Fruit fly (Drosophila melanogaster) whole organism, adult: ENCODE measurements around the gene Arp5.

Experiments
- CG11617 ChIP-seq: fragments of 200-800 bp; sonication (Bioruptor generic); optimal IDR thresholded peaks from 2 replicates; lab custom pipeline; 2017; ENCODE audit warnings: mild to moderate bottlenecking, missing biosample characterization, missing genetic modification reagents, missing genetic modification characterization
- CG12768 ChIP-seq: fragments of 200-800 bp; sonication (Bioruptor generic); optimal IDR thresholded peaks from 2 replicates; lab custom pipeline; 2017; ENCODE audit warnings: missing biosample characterization, missing genetic modification characterization, mild to moderate bottlenecking, moderate library complexity, missing genetic modification reagents
- CG14711 ChIP-seq: fragments of 200-800 bp; sonication (Bioruptor generic); optimal IDR thresholded peaks from 2 replicates; lab custom pipeline; 2018; ENCODE audit warnings: missing biosample characterization, mild to moderate bottlenecking, missing genetic modification characterization, moderate library complexity
- CG1620 ChIP-seq: fragments of 200-800 bp; sonication (Bioruptor generic); optimal IDR thresholded peaks from 2 replicates; lab custom pipeline; 2016; ENCODE audit warnings: missing biosample characterization, missing genetic modification characterization
- CG33017 ChIP-seq: fragments of 200-800 bp; sonication (Bioruptor generic); optimal IDR thresholded peaks from 2 replicates; lab custom pipeline; 2018; ENCODE audit warnings: missing biosample characterization, mild to moderate bottlenecking, missing genetic modification characterization, moderate library complexity
- CG5204 ChIP-seq: fragments of 200-800 bp; sonication (Bioruptor generic); optimal IDR thresholded peaks from 2 replicates; lab custom pipeline; 2016; ENCODE audit warnings: missing biosample characterization, missing genetic modification characterization
- CG7045 ChIP-seq: fragments of 200-800 bp; sonication (Bioruptor generic); optimal IDR thresholded peaks from 2 replicates; lab custom pipeline; 2017; ENCODE audit warnings: missing biosample characterization, mild to moderate bottlenecking, missing genetic modification characterization
- CG7101 ChIP-seq: fragments of 200-800 bp; sonication (Bioruptor generic); optimal IDR thresholded peaks from 2 replicates; lab custom pipeline; 2018; ENCODE audit warnings: missing biosample characterization, mild to moderate bottlenecking, missing genetic modification characterization, moderate library complexity
- Clk ChIP-seq: fragments of 200-800 bp; sonication (Bioruptor generic); optimal IDR thresholded peaks from 2 replicates; lab custom pipeline; 2017; ENCODE audit warnings: missing biosample characterization, missing genetic modification characterization
- Crg-1 ChIP-seq: fragments of 200-800 bp; sonication (Bioruptor generic); optimal IDR thresholded peaks from 2 replicates; lab custom pipeline; 2016; ENCODE audit warnings: missing biosample characterization, missing genetic modification characterization
- Hr96 ChIP-seq: fragments of 200-800 bp; sonication (Bioruptor generic); optimal IDR thresholded peaks from 2 replicates; lab custom pipeline; 2016; ENCODE audit warnings: missing biosample characterization, missing genetic modification characterization
- Mnt ChIP-seq: fragments of 200-800 bp; sonication (Bioruptor generic); optimal IDR thresholded peaks from 2 replicates; lab custom pipeline; 2016; ENCODE audit warnings: missing biosample characterization, mild to moderate bottlenecking, missing genetic modification characterization
- bab1 ChIP-seq: fragments of 200-800 bp; sonication (Bioruptor generic); optimal IDR thresholded peaks from 3 replicates; lab custom pipeline; 2019; ENCODE audit warnings: missing biosample characterization, mild to moderate bottlenecking, missing genetic modification characterization, moderate library complexity
- cic ChIP-seq: fragments of 200-800 bp; sonication (Bioruptor generic); optimal IDR thresholded peaks from 2 replicates; lab custom pipeline; 2017; ENCODE audit warnings: missing biosample characterization, mild to moderate bottlenecking, missing genetic modification characterization, moderate library complexity
- cnc ChIP-seq, 2 experiments: fragments of >200 bp; optimal IDR thresholded peaks; 2 replicates each; lab custom pipeline; 2017
- kay ChIP-seq: fragments of 200-800 bp; sonication (Bioruptor generic); peaks from one replicate; lab custom pipeline; 2016; ENCODE audit warnings: missing biosample characterization, missing genetic modification characterization, borderline replicate concordance
- ovo ChIP-seq: fragments of 200-800 bp; sonication (Bioruptor generic); optimal IDR thresholded peaks from 2 replicates; lab custom pipeline; 2016; ENCODE audit warnings: missing biosample characterization, missing genetic modification characterization
- pad ChIP-seq: fragments of 200-800 bp; sonication (Bioruptor generic); optimal IDR thresholded peaks from 3 replicates; lab custom pipeline; 2017; ENCODE audit warnings: missing biosample characterization, missing genetic modification characterization, mild to moderate bottlenecking, moderate library complexity, missing genetic modification reagents
- tj ChIP-seq: fragments of 200-800 bp; sonication (Bioruptor generic); optimal IDR thresholded peaks from 3 replicates; lab custom pipeline; 2017; ENCODE audit warnings: missing biosample characterization, mild to moderate bottlenecking, missing genetic modification characterization, moderate library complexity
- toe ChIP-seq: fragments of 200-800 bp; sonication (Bioruptor generic); optimal IDR thresholded peaks from 2 replicates; lab custom pipeline; 2016; ENCODE audit warnings: missing biosample characterization, missing genetic modification characterization

The Arp5 gene

DNA sequence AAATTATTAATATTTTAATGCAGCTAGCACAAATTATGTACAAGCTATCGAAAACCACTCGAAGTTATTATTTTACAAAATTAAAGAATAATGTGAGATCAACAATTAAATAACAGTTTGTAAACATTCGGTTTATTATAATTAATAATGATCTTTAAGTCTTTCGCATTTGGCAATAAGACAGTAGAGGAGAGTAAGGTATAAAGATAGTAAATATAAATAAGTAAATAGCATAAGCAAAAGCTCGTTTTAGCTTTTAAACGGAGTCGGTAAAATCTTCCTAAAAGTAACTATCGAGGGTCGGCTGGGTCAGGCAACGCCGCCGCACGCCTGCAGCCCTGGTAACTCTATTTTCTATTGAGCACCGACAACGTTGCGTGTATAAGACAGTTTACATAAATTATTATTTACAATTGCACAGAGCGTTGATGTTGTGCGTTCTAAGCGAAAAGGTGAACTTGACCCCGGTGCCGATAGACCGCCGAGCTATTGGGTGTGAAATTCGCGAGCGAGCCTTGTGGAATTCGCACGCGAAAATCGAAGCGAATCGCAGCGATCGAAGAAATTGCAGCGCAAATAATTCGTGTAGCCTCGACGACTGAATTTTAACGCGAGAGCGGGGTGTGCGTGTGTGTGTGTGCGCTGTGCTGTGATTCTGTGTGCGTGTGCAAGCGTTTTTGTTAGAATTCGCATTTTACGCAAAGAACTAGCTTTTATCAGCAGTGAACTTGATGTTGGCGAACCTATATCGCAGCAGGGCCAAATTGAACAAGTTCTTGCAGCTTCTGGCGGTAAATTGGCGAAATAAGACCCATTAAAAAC, 17.7 kb upstream of the Arp5 start, which contains the start of gene wrd:
TSS of gene wrd (plus strand) at position 342 of the 822 bp plus-strand sequence.
- peak; percentile 54 for TF ChIP-seq Mnt (GFP tag; lab: Kevin White, UChicago)
- TF ChIP-seq CG5204: peak; percentile 46
- peak; percentile 54 for TF ChIP-seq cic (GFP tag; lab: Kevin White, UChicago)
- peak; percentile 29 for TF ChIP-seq bab1 (GFP tag; lab: Kevin White, UChicago)
- no peak for TF ChIP-seq Clk
- no peak for TF ChIP-seq CG7045 (GFP tag; lab: Kevin White, UChicago)
- TF ChIP-seq cnc (optimal IDR thresholded peaks at IDR 0.05; lab: Kevin White, UChicago): no peak
- no peak for TF ChIP-seq Crg-1 (GFP tag; lab: Kevin White, UChicago)
- no peak for TF ChIP-seq CG7101 (tag; lab: Kevin White, UChicago)
- TF ChIP-seq CG14711 (tag; lab: Kevin White, UChicago): no peak
- no peak for TF ChIP-seq CG33017 (tag; lab: Kevin White, UChicago)
- peak; percentile 41 for TF ChIP-seq tj (GFP tag; lab: Kevin White, UChicago)
- no peak for TF ChIP-seq pad (GFP tag; lab: Kevin White, UChicago)
- peak; percentile 26 for TF ChIP-seq ovo (GFP tag; lab: Kevin White, UChicago)
- peak; percentile 27 for TF ChIP-seq CG1620 (GFP tag; lab: Kevin White, UChicago)
- TF ChIP-seq toe (GFP tag; lab: Kevin White, UChicago): peak; percentile 61
- TF ChIP-seq Hr96 (GFP tag; lab: Kevin White, UChicago): peak; percentile 29
- TF ChIP-seq kay: no peak
- TF ChIP-seq CG12768 (GFP tag; lab: Kevin White, UChicago): peak; percentile 14
- TF ChIP-seq CG11617 (GFP tag; lab: Kevin White, UChicago): no peak

DNA sequence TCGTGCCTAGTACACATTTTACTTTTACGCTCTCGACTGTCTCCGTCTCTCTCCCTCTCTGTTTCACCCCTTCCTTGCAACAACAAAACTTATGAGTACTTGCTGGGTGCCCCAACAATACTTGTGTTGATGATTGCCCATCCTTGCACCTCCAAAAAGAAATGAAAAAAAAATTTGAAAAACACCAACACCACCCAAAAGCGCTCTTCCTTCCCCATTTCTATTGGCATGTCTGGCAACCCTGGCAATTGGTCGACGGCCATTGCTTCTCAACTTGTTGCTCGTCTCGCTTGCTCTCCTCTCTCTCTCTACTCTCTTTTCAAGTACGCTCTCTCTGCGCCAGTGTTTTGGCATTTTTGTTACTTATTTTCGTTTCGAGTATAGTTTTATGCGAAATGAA, 16.9 kb upstream of the Arp5 start:
- TF ChIP-seq Mnt (GFP tag; lab: Kevin White, UChicago) (no peak), CG12768 (GFP tag; lab: Kevin White, UChicago) (peak; percentile 82), Clk (peak; percentile 66), CG11617 (GFP tag; lab: Kevin White, UChicago) (peak; percentile 13), CG7101 (tag; lab: Kevin White, UChicago) (peak; percentile 73), ovo (GFP tag; lab: Kevin White, UChicago) (no peak), toe (GFP tag; lab: Kevin White, UChicago) (peak; percentile 37), kay (no peak), CG14711 (tag; lab: Kevin White, UChicago) (peak; percentile 89), Crg-1 (GFP tag; lab: Kevin White, UChicago) (no peak), CG7045 (GFP tag; lab: Kevin White, UChicago) (peak; percentile 65), CG33017 (tag; lab: Kevin White, UChicago) (peak; percentile 25), pad (GFP tag; lab: Kevin White, UChicago) (peak; percentile 17), cic (GFP tag; lab: Kevin White, UChicago) (peak; percentile 22), bab1 (GFP tag; lab: Kevin White, UChicago) (peak; percentile 37)

DNA sequence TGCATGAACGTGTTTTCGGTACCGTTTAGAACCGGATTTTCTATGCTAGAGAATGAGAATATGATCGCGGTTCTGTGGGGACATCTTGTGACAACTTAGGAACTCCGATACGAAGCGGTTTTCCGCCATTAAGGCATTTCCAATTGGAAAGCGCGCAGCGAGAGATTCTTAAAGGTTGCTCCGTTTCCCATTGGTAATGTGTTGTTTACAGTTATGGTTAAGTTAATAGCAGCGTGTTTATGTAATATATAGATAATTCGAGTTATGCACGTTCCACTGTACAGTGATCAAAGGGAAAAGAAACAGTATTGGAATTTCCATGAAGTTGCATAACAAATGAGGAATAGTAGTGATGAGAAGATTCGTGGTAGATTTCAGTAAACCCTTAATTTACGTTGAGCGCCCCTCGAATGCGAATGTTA, 16.4 kb upstream of the Arp5 start:
- no peak for TF ChIP-seq CG5204
- TF ChIP-seq Clk: no peak
- peak; percentile 42 for TF ChIP-seq CG33017 (tag; lab: Kevin White, UChicago)
- TF ChIP-seq ovo (GFP tag; lab: Kevin White, UChicago): peak; percentile 47
- TF ChIP-seq CG1620 (GFP tag; lab: Kevin White, UChicago): no peak
- no peak for TF ChIP-seq CG11617 (GFP tag; lab: Kevin White, UChicago)
- TF ChIP-seq Crg-1 (GFP tag; lab: Kevin White, UChicago): no peak
- TF ChIP-seq pad (GFP tag; lab: Kevin White, UChicago): no peak
- TF ChIP-seq cic (GFP tag; lab: Kevin White, UChicago): peak; percentile 47
- TF ChIP-seq CG7045 (GFP tag; lab: Kevin White, UChicago): peak; percentile 54
- TF ChIP-seq CG14711 (tag; lab: Kevin White, UChicago): no peak
- TF ChIP-seq CG12768 (GFP tag; lab: Kevin White, UChicago): peak; percentile 61
- no peak for TF ChIP-seq tj (GFP tag; lab: Kevin White, UChicago)
- TF ChIP-seq Hr96 (GFP tag; lab: Kevin White, UChicago): peak; percentile 6
- TF ChIP-seq cnc (optimal IDR thresholded peaks at IDR 0.05; lab: Kevin White, UChicago): no peak
- no peak for TF ChIP-seq Mnt (GFP tag; lab: Kevin White, UChicago)
- TF ChIP-seq toe (GFP tag; lab: Kevin White, UChicago): no peak

DNA sequence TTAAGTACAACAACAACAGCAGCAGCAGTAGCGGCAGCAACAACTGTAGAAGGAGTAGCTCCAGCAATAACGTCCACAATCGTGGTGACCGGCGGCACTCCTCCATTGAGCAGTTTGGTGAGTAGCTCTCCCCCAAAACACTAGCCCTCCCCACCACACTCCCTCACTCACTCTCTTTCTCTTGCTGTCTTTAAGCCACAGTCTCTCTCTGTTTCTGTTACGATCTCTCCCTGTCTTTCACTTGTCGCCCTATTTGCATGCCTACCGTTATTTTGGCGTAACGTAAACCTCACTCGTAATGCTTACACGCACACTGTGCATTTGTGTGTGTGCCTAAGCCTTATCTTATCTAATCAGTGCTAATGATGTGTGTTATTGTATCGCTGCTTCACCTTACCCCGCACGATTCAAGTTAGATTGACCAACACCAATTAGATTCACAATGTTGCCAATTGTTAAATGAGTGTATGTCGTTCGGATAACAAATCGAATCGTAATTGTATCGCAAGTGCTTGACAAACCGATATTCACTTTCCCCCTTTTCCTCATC, 15.2 kb upstream of the Arp5 start:
- TF ChIP-seq CG12768 (GFP tag; lab: Kevin White, UChicago) (no peak), CG7101 (tag; lab: Kevin White, UChicago) (peak; percentile 14), pad (GFP tag; lab: Kevin White, UChicago) (peak; percentile 97), cic (GFP tag; lab: Kevin White, UChicago) (peak; percentile 42), Mnt (GFP tag; lab: Kevin White, UChicago) (peak; percentile 27), CG11617 (GFP tag; lab: Kevin White, UChicago) (peak; percentile 2), CG14711 (tag; lab: Kevin White, UChicago) (peak; percentile 32), Crg-1 (GFP tag; lab: Kevin White, UChicago) (no peak), ovo (GFP tag; lab: Kevin White, UChicago) (peak; percentile 86)
